Worm (Caenorhabditis elegans): Measurements from ENCODE around the gene mxl-3.

mxl-3 gene

DNA sequence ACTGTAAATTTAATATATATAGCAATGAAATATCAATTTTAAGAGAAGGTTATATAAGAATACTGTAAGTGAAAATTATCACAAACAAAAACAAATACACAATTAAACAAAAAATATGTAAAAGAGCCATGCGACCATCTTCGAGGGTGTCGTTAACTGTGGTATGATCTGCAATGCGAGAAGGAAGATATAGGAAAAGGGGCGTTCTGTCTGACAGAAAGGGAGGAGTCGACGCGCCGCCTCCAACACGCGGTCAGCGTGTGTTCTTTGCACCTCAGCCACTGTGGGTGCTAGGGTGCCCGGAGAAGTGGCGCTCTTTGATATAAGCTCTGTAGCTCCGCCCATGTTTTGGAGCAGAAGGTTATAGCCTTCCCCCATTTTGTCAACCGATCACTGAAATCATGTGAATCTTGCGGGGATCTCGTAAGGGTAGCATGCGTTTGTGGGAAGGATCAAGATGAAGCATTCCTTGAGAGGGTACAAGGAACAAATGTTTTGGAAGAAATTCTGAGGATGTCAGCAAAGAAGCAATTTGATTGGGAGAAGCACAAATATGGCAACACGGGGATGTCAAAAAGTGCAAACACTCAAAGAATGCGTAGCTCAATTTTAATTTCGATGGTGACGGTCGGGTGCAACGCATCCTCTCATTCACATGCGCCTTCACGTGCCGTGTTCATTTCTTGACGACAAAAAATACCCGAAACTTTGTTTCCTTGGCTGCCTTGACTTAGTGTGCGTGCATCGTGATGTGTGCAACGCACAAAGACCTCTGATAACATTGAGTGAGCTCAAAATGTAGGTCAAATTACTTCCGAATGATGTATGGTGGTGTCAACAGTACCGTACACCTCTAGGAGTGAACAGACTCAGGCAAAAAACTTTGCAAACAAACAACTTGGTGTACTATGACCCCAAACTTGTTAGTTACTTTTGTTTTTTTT, at the start of gene mxl-3:
mxl-3 (minus strand) TSS at position 1 of the 944 bp plus-strand sequence.
- TF ChIP-seq unc-62 (GFP tag; optimal IDR thresholded peaks at IDR 0.05): no peak

DNA sequence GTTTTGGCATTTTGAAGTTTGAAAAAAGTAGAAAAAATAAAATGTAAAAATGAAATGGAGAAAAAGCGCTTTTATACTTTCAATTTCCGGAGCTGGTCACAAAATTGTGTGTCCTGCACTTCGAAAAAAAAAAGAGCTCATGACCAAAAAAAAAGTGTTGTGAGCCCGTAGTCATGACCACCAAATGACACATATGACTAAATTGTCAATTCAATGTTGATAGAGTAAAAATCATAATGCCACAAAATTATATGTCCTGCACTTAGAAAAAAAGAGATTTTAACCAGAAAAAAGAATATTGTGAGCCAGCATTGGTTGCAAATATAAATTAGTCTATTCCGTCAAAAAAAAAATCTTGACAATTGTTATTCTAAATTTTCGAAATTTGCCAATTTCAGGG, 48.6 kb upstream of the mxl-3 start, which contains the start of gene F02C12.2:
F02C12.2 (minus strand) TSS at position 101 of the 400 bp plus-strand sequence.
- no peak for TF ChIP-seq unc-62 (GFP tag; optimal IDR thresholded peaks at IDR 0.05)

DNA sequence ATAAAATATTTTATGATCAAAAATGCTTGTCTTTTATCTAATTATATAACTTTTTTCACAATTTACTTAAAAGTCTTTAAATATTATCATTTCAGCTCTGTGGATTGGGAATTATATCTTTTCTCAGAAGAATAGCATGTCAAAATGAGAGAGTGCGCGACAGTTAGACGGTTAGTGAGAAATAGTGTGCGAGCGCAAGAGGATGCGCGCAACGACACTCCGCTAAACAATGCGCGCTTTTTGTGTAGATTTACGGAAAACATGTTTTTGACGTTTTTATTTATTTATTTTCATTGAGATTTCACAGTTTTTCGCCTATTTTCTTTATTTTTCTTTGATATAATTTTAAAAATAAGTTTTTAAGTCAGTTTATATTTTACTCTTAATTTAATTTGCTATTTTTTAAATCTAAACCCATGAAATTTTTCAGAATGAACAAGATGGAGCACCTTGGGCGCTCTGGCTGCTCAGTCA, 46.0 kb upstream of the mxl-3 start, which contains the start of gene F02C12.3:
F02C12.3 (plus strand) TSS at position 424 of the 474 bp plus-strand sequence.
- TF ChIP-seq unc-62 (GFP tag; optimal IDR thresholded peaks at IDR 0.05): no peak

DNA sequence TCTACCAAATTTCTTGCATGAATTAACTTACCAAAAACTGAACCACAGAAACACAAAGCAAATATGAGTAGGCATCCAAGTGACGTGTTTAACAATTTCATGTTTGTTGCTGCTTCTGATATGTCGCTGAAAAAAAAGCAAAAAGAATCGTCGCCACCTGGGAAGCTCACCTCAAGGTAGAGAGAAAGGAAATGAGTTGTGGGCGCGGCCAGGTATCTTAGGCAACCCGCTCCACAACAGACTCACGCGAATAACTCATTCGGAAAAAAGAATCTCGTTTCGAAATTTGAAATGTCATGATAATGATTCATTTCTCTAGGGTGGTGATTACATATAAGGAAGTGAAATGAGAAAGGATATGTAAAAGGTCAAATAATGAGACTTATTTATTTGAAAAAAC, 44.4 kb upstream of the mxl-3 start, which contains the start of gene irld-2:
irld-2 (minus strand) TSS at position 101 of the 400 bp plus-strand sequence.
- TF ChIP-seq unc-62 (GFP tag; optimal IDR thresholded peaks at IDR 0.05): no peak

DNA sequence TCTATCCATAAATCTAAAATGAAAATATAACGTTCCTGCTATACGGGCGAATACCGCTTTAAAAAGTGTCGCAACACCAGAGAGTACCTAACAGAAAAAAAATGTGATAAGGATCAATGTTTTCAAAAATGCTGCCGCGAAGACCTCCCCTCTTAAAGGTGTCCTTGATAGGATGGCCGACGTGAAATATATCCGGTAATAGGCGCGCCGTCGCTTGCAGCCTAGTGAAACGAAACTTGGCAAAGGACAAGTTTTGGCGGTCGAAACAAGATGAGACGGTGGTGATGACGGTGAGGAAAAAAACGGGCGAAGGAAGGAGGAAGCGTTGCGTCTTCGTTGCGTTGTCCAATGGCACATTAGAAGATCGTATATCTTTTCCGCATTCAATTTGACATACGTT, 38.2 kb upstream of the mxl-3 start:
- TF ChIP-seq unc-62 (GFP tag; optimal IDR thresholded peaks at IDR 0.05): no peak

DNA sequence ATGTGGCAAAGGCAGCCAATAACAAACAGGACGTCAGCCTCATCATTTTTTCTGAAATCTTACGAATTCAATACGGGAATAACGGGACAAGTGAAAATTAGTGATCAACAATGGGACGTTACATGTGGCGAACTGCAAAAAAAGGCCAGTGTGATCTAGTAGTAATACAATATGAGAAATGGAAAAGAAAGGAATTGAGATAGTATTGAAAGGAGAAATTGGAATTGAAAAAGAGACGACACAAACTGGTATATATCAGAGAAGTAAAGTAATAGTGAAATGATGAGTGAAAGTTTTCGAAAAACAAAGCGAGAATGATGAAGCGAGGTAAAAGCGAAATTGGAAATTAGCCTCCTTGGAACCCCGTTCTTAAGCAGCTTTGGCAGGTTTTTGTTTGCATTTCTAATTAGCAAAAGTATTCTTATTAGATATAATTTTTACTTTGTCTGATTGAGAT, 36.9 kb upstream of the mxl-3 start, which contains the start of gene C49F8.3:
C49F8.3 (minus strand) TSS at position 51 of the 457 bp plus-strand sequence.
- TF ChIP-seq unc-62 (GFP tag; optimal IDR thresholded peaks at IDR 0.05): no peak

DNA sequence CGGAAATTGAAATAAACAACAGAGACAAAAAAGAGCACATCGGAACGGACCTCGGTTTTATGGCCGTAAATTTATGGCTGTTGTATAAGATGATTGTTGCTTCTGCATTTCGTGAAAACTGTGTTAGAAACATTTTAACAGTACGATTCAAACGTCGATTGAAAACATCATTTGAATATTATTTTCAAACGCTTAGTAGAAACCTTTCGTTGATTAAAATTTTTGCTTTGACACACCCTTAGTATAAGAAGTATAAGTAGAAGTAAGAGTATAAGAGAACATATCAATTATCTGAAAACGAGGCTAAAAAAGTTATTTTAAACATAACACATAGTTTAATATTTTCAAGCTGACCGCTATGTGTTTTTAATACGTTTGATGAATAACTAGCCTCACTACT, 34.1 kb upstream of the mxl-3 start:
- TF ChIP-seq unc-62 (GFP tag; optimal IDR thresholded peaks at IDR 0.05): no peak

DNA sequence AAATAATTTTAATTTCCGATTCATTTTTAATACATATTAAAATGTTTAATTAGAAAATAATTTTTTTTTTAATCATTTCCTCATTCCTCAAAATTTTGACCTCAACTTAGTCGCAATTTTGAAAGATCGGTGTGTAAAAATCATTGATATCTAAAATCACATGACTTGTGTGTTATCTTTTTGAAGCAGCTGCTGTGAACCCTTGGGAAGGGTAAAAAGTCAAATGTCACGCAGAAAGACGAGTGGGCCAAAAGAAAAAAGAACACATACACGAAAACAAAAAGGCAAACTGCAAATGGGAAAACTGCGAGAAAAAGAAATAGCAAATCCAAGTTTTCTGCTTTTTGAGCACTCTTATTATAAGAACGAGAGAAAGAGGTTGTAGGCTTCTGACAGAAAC, 32.7 kb upstream of the mxl-3 start:
- no peak for TF ChIP-seq unc-62 (GFP tag; optimal IDR thresholded peaks at IDR 0.05)

DNA sequence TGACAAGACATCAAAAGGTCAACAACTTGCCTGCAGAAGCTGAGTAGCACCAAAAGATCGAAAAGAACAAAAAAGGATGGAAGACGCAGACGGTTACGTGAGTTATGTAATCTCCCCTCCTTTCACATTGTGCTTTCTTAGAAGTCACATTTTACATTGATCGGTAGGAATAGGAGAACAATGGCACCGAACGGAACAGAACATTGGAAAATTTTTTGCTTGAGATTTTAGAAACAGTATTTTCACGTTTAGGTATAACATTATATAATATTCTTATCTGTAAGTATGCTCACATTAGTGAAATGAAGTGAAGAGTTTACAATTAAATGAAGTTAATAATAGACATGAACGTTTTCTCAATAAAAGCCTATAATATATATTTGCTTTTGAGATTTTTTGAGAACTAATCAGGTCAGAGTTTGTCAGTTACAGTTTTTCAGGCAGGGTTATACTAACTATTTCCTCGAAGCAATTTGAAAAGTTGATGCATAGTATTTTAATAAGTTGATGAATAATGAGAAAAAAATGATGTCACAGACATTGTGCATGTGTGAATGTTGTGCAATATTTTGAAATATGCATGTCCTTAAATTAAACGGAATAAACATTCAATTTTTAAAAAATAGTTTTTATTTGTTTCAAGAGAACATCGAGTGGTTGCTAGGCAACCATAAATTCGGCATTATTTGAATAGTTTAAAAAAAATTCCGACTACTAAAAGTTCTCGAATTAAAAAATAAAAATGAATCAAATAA, 30.6 kb upstream of the mxl-3 start:
- TF ChIP-seq unc-62 (GFP tag; optimal IDR thresholded peaks at IDR 0.05): no peak

DNA sequence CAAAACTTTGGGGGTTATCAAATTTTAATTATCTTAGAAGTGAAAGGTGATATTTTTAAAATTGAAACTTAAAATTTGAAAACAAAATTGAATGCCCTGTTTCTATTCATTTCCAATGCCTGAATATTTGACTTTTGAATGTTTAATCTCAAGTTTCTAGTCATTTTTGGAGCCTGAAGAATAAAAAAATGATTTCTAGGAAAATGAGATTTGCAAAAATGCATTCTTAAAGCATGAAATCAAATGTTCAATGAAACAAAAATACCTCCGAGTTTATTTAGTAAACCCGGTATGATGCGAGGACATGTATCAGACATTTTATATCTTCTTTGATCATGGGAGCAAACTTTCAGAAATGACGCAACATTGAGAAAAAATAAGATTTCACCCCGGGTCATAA, 28.5 kb upstream of the mxl-3 start:
- TF ChIP-seq unc-62 (GFP tag; optimal IDR thresholded peaks at IDR 0.05): no peak

DNA sequence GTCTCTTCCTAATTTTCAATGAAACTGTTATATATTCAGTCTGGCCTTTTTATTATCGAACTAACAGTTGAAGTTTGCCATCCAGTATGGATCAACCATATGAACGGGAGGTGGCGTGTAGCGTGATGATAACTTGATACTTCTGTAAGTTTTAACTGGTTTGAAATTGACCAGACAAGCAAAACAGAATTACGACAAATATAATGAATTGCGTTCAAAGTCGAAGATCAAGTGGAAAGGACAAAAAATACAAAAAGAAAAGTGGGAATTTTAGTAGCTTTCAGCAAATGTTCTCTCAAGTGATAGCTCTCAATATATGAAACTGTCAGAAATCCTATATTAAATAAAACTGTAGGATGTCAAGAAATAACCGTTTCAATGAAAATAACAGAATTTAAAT, 26.2 kb upstream of the mxl-3 start, which contains the start of the genes C49F8.14 and gem-1:
C49F8.14 (minus strand) TSS at position 99 of the 400 bp plus-strand sequence.
gem-1 (minus strand) TSS at position 142 of the 400 bp plus-strand sequence.
- TF ChIP-seq unc-62 (GFP tag; optimal IDR thresholded peaks at IDR 0.05): no peak

DNA sequence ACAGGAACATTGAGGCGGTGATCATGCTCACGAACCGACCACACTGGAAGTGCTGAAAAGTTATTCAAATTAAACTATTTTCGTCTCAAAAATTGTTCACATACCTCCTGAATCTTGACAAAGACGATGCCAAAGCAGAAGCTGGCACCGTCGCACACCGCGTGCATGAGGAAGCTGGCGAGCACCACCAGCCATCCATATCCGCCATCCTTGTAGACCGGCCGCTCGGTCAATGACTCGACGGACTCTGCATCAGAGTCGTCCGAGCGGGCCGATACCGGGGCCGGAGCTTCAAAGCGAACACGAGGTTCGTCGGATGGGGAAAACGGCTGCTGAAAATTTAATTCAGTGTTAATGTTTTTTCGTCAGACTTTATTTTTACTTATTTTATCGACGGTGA, 25.6 kb upstream of the mxl-3 start:
- no peak for TF ChIP-seq unc-62 (GFP tag; optimal IDR thresholded peaks at IDR 0.05)

DNA sequence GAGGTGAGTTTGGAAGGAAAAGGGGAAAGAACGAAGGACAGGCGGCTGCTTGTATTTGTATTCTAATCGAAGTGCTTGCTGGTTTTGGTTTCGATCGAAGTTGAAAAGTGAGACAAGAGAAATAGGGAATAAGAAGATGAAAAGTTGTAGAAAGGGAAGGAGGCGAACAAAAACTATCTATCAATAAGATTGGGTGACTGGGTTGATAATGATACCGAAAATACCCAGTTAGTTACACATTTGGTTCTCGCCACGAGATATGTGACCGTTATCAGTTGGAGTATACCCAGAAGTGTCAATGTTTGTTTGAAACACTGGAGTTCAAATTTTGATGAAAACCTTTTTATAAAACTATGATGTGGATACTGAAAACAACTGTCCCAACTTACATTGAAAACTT, 17.7 kb upstream of the mxl-3 start:
- TF ChIP-seq unc-62 (GFP tag; optimal IDR thresholded peaks at IDR 0.05): no peak

DNA sequence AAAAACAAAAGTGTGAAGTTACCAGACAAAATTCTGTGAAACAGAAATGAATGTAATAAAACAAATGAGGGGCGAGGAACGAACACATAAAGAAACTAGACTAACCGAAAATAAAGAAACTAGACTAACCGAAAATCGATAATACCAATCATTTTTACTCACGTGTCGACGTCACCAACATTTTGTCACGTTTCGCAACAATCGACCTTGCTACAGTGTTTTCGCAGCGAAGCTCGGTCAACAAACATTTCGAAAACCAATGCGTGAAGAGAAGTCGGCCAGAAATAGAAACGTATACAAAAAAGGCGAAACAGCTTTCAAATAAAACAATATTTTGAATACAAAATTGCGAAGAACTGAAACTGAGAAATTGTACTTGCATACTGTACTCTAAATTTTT, 16.4 kb upstream of the mxl-3 start:
- no peak for TF ChIP-seq unc-62 (GFP tag; optimal IDR thresholded peaks at IDR 0.05)

DNA sequence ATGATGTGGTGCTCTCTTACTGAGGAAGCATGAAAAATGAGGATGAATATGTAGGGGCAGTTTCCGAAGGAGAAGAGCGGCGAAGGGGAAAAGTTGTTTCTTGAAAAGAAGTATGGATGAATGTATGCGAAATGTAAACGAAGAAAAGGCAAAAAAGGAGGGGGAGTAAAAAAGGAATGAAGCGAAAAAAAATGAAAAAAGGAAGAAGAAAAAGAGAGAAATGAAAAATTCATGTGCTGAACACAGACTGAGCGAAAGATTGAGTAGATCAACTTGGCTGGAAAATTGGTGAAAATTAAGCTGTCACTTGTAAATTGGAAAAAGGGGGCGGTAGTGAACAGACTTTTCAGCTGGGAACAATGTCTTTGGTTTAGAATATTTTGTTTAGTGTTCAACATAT, 14.3 kb upstream of the mxl-3 start, which contains the start of gene C49F8.1:
C49F8.1 (minus strand) TSS at position 101 of the 400 bp plus-strand sequence.
- TF ChIP-seq unc-62 (GFP tag; optimal IDR thresholded peaks at IDR 0.05): no peak

DNA sequence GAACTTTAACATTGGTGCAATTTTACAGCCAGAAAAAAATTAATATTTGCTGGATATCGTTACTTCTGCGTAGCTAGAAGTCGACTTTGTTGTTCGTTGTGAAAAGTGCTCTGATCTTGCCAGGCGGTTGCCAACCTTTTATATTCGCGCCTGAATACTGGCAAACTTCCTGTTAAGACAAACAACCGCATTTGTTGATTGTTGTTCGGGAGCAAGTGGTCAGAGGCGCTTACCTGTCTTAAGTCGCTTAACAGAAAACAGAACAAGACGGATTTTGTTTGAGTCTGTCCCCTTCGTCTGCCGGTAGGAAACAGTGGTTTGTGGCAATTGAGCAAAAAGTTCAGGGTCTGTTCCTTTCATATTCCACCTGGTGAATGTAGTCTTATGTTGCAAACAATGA, 11.9 kb upstream of the mxl-3 start, which contains the start of gene C49F8.15:
C49F8.15 (minus strand) TSS at position 101 of the 400 bp plus-strand sequence.
- no peak for TF ChIP-seq unc-62 (GFP tag; optimal IDR thresholded peaks at IDR 0.05)
